Fruit fly (Drosophila melanogaster) whole organism, embryonic: ENCODE measurements around the gene CG43245.

Source experiments
- Atf-2 ChIP-seq: fragments of 200-800 bp; sonication (Bioruptor generic); optimal IDR thresholded peaks from 2 replicates; lab custom pipeline; 2016; ENCODE audit warnings: missing biosample characterization, missing genetic modification characterization
- CG10209 ChIP-seq: fragments of 200-800 bp; sonication (Bioruptor generic); optimal IDR thresholded peaks from 3 replicates; lab custom pipeline; 2017; ENCODE audit warnings: missing biosample characterization, mild to moderate bottlenecking, missing genetic modification characterization, missing genetic modification reagents
- CG12744 ChIP-seq: fragments of 200-800 bp; sonication (Bioruptor generic); optimal IDR thresholded peaks from 2 replicates; lab custom pipeline; 2016; ENCODE audit warnings: missing biosample characterization, missing genetic modification characterization
- CG13123 ChIP-seq: fragments of 200-800 bp; sonication (Bioruptor generic); optimal IDR thresholded peaks from 2 replicates; lab custom pipeline; 2016; ENCODE audit warnings: missing biosample characterization, missing genetic modification characterization
- CG13287 ChIP-seq: fragments of 200-800 bp; sonication (Bioruptor generic); IDR thresholded peaks from 2 replicates; pipeline ENCODE4 v1.3.6; 2022; ENCODE audit warnings: missing biosample characterization, missing genetic modification characterization; ENCODE audit not compliant: partially characterized antibody
- CG13296 ChIP-seq: fragments of 200-800 bp; sonication (Bioruptor generic); optimal IDR thresholded peaks from 3 replicates; lab custom pipeline; 2018; ENCODE audit warnings: missing biosample characterization, mild to moderate bottlenecking, missing genetic modification characterization
- CG14860 ChIP-seq: fragments of 200-800 bp; sonication (Bioruptor generic); IDR thresholded peaks from 3 replicates; pipeline ENCODE4 v1.3.6; 2022; ENCODE audit warnings: missing biosample characterization, missing genetic modification characterization; ENCODE audit not compliant: partially characterized antibody
- CG16815 ChIP-seq: fragments of 200-800 bp; sonication (Bioruptor generic); optimal IDR thresholded peaks from 3 replicates; lab custom pipeline; 2017; ENCODE audit warnings: missing biosample characterization, mild to moderate bottlenecking, missing genetic modification characterization
- CG18476 ChIP-seq: fragments of 200-800 bp; sonication (Bioruptor generic); optimal IDR thresholded peaks from 2 replicates; lab custom pipeline; 2016; ENCODE audit warnings: missing biosample characterization, mild to moderate bottlenecking, missing genetic modification characterization
- CG2678 ChIP-seq: fragments of 200-800 bp; sonication (Bioruptor generic); optimal IDR thresholded peaks from 3 replicates; lab custom pipeline; 2019; ENCODE audit warnings: missing biosample characterization, mild to moderate bottlenecking, missing genetic modification characterization, moderate library complexity
- CG3163 ChIP-seq: fragments of 200-800 bp; sonication (Bioruptor generic); optimal IDR thresholded peaks from 3 replicates; lab custom pipeline; 2016; ENCODE audit warnings: missing biosample characterization, missing genetic modification characterization
- CG32532 ChIP-seq: fragments of 200-800 bp; sonication (Bioruptor generic); IDR thresholded peaks from 2 replicates; pipeline ENCODE4 v1.3.6; 2022; ENCODE audit warnings: missing biosample characterization, missing genetic modification characterization
- CG3407 ChIP-seq: fragments of 200-800 bp; sonication (Bioruptor generic); optimal IDR thresholded peaks from 2 replicates; lab custom pipeline; 2018; ENCODE audit warnings: missing biosample characterization, mild to moderate bottlenecking, missing genetic modification characterization
- CG4424 ChIP-seq: fragments of 200-800 bp; sonication (Bioruptor generic); optimal IDR thresholded peaks from 3 replicates; lab custom pipeline; 2016; ENCODE audit warnings: missing biosample characterization, missing genetic modification characterization
- CG5180 ChIP-seq: fragments of 200-800 bp; sonication (Bioruptor generic); optimal IDR thresholded peaks from 3 replicates; lab custom pipeline; 2017; ENCODE audit warnings: missing biosample characterization, missing genetic modification characterization, mild to moderate bottlenecking, moderate library complexity, missing genetic modification reagents
- CG7372 ChIP-seq: fragments of 200-800 bp; sonication (Bioruptor generic); IDR thresholded peaks from 2 replicates; pipeline ENCODE4 v1.3.6; 2022; ENCODE audit warnings: missing biosample characterization, missing genetic modification characterization
- CG9932 ChIP-seq: fragments of 200-800 bp; sonication (Bioruptor generic); IDR thresholded peaks from 2 replicates; pipeline ENCODE4 v1.3.6; 2022; ENCODE audit warnings: missing biosample characterization, missing genetic modification characterization
- Dll ChIP-seq: fragments of 200-800 bp; sonication (Bioruptor generic); IDR thresholded peaks from 4 replicates; pipeline ENCODE4 v1.3.6; 2022; ENCODE audit warnings: missing biosample characterization, missing genetic modification characterization; ENCODE audit not compliant: partially characterized antibody
- Doc2 ChIP-seq: fragments of 200-800 bp; sonication (Bioruptor generic); IDR thresholded peaks from 2 replicates; pipeline ENCODE4 v1.3.6; 2022; ENCODE audit warnings: missing biosample characterization, missing genetic modification characterization
- HLH4C ChIP-seq: fragments of 200-800 bp; sonication (Bioruptor generic); IDR thresholded peaks from 3 replicates; pipeline ENCODE4 v1.3.6; 2022; ENCODE audit warnings: missing biosample characterization, missing genetic modification characterization; ENCODE audit not compliant: partially characterized antibody
- Hmx ChIP-seq: fragments of 200-800 bp; sonication (Bioruptor generic); optimal IDR thresholded peaks from 2 replicates; lab custom pipeline; 2016; ENCODE audit warnings: missing biosample characterization, missing genetic modification characterization
- Hsf ChIP-seq: fragments of 200-800 bp; sonication (Bioruptor generic); optimal IDR thresholded peaks from 3 replicates; lab custom pipeline; 2016; ENCODE audit warnings: missing biosample characterization, missing genetic modification characterization
- Nf-YA ChIP-seq: fragments of 200-800 bp; sonication (Bioruptor generic); IDR thresholded peaks from 2 replicates; pipeline ENCODE4 v1.3.6; 2022; ENCODE audit warnings: missing biosample characterization, missing genetic modification characterization
- NfI ChIP-seq: fragments of 200-800 bp; sonication (Bioruptor generic); optimal IDR thresholded peaks from 3 replicates; lab custom pipeline; 2018; ENCODE audit warnings: missing biosample characterization, mild to moderate bottlenecking, missing genetic modification characterization, moderate library complexity
- Optix ChIP-seq: fragments of 200-800 bp; sonication (Bioruptor generic); IDR thresholded peaks from 3 replicates; pipeline ENCODE4 v1.3.6; 2022; ENCODE audit warnings: missing biosample characterization, missing genetic modification characterization
- Ssrp ChIP-seq: fragments of 200-800 bp; sonication (Bioruptor generic); optimal IDR thresholded peaks from 2 replicates; lab custom pipeline; 2018; ENCODE audit warnings: missing biosample characterization, mild to moderate bottlenecking, missing genetic modification characterization, moderate library complexity
- Tbp ChIP-seq: fragments of >200 bp; optimal IDR thresholded peaks from 2 replicates; lab custom pipeline; 2018; ENCODE audit warnings: missing biosample characterization, missing genetic modification characterization
- Usf ChIP-seq: fragments of 200-800 bp; sonication (Bioruptor generic); optimal IDR thresholded peaks from 2 replicates; lab custom pipeline; 2017; ENCODE audit warnings: missing genotype, missing biosample characterization, missing genetic modification characterization
- Vsx1 ChIP-seq: fragments of 200-800 bp; sonication (Bioruptor generic); optimal IDR thresholded peaks from 2 replicates; lab custom pipeline; 2017; ENCODE audit warnings: missing biosample characterization, mild to moderate bottlenecking, missing genetic modification characterization, missing genetic modification reagents
- abd-A ChIP-seq: fragments of 200-800 bp; sonication (Bioruptor generic); optimal IDR thresholded peaks from 3 replicates; lab custom pipeline; 2019; ENCODE audit warnings: missing biosample characterization, mild to moderate bottlenecking, missing genetic modification characterization, moderate library complexity
- ase ChIP-seq: fragments of 200-800 bp; sonication (Bioruptor generic); IDR thresholded peaks from 3 replicates; pipeline ENCODE4 v1.3.6; 2022; ENCODE audit warnings: missing biosample characterization, missing genetic modification characterization
- cg ChIP-seq: fragments of 200-800 bp; sonication (Bioruptor generic); optimal IDR thresholded peaks from 3 replicates; lab custom pipeline; 2019; ENCODE audit warnings: missing biosample characterization, mild to moderate bottlenecking, missing genetic modification characterization, moderate library complexity
- danr ChIP-seq: fragments of 200-800 bp; sonication (Bioruptor generic); IDR thresholded peaks from 2 replicates; pipeline ENCODE4 v1.3.6; 2022; ENCODE audit warnings: missing biosample characterization, missing genetic modification characterization
- en ChIP-seq: fragments of 200-800 bp; sonication (Bioruptor generic); optimal IDR thresholded peaks from 2 replicates; lab custom pipeline; 2016; ENCODE audit warnings: missing biosample characterization, missing genetic modification characterization
- her ChIP-seq: fragments of 200-800 bp; sonication (Bioruptor generic); optimal IDR thresholded peaks from 2 replicates; lab custom pipeline; 2016; ENCODE audit warnings: missing biosample characterization, missing genetic modification characterization
- hth ChIP-seq: fragments of >200 bp; optimal IDR thresholded peaks from 2 replicates; lab custom pipeline; 2017; ENCODE audit warnings: inconsistent platforms
- insv ChIP-seq, 2 experiments: fragments of 200-800 bp; sonication (Bioruptor generic); optimal IDR thresholded peaks; 3 replicates each; lab custom pipeline; 2016 to 2018; ENCODE audit warnings: missing biosample characterization in 2 of 2, missing genetic modification characterization in 2 of 2
- kay ChIP-seq: fragments of 200-800 bp; sonication (Bioruptor generic); optimal IDR thresholded peaks from 2 replicates; lab custom pipeline; 2016; ENCODE audit warnings: missing biosample characterization, missing genetic modification characterization
- kni ChIP-seq: fragments of 200-800 bp; sonication (Bioruptor generic); optimal IDR thresholded peaks from 3 replicates; lab custom pipeline; 2017; ENCODE audit warnings: mild to moderate bottlenecking, missing biosample characterization, missing genetic modification reagents, missing genetic modification characterization
- lmd ChIP-seq: fragments of 200-800 bp; sonication (Bioruptor generic); IDR thresholded peaks from 2 replicates; pipeline ENCODE4 v1.3.6; 2022; ENCODE audit warnings: missing biosample characterization, missing genetic modification characterization
- lola ChIP-seq, 3 experiments: fragments of >200 bp in 2 of 3; fragments of 200-800 bp in 1 of 3; sonication (Bioruptor generic) in 1 of 3; optimal IDR thresholded peaks; 2 replicates each; lab custom pipeline; 2017 to 2019; ENCODE audit warnings: missing biosample characterization in 3 of 3, missing genetic modification characterization in 3 of 3, mild to moderate bottlenecking in 1 of 3, moderate library complexity in 1 of 3
- peb ChIP-seq: fragments of 200-800 bp; sonication (Bioruptor generic); IDR thresholded peaks from 2 replicates; pipeline ENCODE4 v1.3.6; 2022; ENCODE audit warnings: missing biosample characterization, missing genetic modification characterization
- pfk ChIP-seq: fragments of 200-800 bp; sonication (Bioruptor generic); optimal IDR thresholded peaks from 2 replicates; lab custom pipeline; 2018; ENCODE audit warnings: missing biosample characterization, mild to moderate bottlenecking, missing genetic modification characterization, moderate library complexity
- pzg ChIP-seq: fragments of 200-800 bp; sonication (Bioruptor generic); optimal IDR thresholded peaks from 3 replicates; lab custom pipeline; 2018; ENCODE audit warnings: missing biosample characterization, mild to moderate bottlenecking, missing genetic modification characterization, moderate library complexity
- repo ChIP-seq: fragments of 200-800 bp; sonication (Bioruptor generic); optimal IDR thresholded peaks from 2 replicates; lab custom pipeline; 2016; ENCODE audit warnings: missing biosample characterization, missing genetic modification characterization
- sens ChIP-seq: fragments of 200-800 bp; sonication (Bioruptor generic); peaks from one replicate; lab custom pipeline; 2016; ENCODE audit warnings: missing biosample characterization, missing genetic modification characterization
- sima ChIP-seq: fragments of 200-800 bp; sonication (Bioruptor generic); optimal IDR thresholded peaks from 2 replicates; lab custom pipeline; 2016; ENCODE audit warnings: missing biosample characterization, missing genetic modification characterization
- sob ChIP-seq: fragments of 200-800 bp; sonication (Bioruptor generic); IDR thresholded peaks from 2 replicates; pipeline ENCODE4 v1.3.6; 2022; ENCODE audit warnings: missing biosample characterization, missing genetic modification characterization
- tgo ChIP-seq: fragments of 200-800 bp; sonication (Bioruptor generic); IDR thresholded peaks from 3 replicates; pipeline ENCODE4 v1.3.6; 2022; ENCODE audit warnings: missing biosample characterization, missing genetic modification characterization

CG43245 gene

DNA sequence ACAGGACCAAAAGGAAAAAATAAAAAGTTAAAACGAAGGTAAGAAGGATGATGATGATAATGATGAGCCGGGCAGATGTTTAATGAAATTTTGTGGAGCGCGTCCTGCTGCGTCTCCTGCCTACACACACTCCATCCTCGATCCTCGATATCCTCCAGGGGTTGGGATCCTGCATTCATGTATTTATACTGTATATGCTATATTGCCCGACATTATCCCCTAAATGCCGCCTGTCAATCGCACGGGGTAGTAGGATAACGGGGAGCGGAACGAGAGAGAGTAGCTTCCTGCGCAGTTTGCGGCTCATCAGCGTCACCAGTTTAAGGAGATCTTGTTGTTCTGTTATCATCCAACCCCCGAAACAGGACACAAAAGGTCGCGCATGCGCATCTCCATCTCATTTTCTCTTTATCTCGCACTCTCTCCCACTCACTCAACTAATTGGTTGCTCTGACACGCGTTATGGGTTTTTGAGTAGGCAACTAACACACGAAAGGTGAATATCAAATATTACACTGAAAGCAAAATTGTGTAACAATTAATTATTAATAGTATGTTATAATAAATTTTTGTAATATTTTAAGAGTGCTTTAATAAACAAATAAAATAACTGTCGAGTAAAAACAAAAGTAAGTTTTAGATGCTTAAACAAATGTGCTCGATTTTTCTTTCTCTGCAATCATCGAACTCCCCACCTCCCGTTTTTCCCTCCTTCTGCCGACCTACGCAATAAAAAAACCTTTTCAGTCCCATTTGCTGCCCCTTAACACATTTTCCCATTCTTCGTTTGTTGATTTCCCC lies 2.3 kb upstream of the CG43245 start (continued):
- peak; percentile 97 for TF ChIP-seq sens (GFP tag; lab: Kevin White, UChicago)
- TF ChIP-seq CG14860 (GFP tag; lab: Robert Waterston, UW), result no peak
- TF ChIP-seq Nf-YA, result peak; percentile 57
- TF ChIP-seq CG12744, result no peak
- TF ChIP-seq HLH4C (GFP tag; lab: Robert Waterston, UW), result no peak
- no peak for TF ChIP-seq Doc2 (GFP tag; lab: Robert Waterston, UW)
- peak; percentile 82 for TF ChIP-seq Usf (GFP tag; lab: Kevin White, UChicago)
- no peak for TF ChIP-seq pfk (GFP tag; lab: Kevin White, UChicago)
- peak; percentile 79 for TF ChIP-seq Vsx1 (GFP tag; lab: Kevin White, UChicago)
- TF ChIP-seq Hsf (GFP tag; lab: Kevin White, UChicago), result peak; percentile 46
- TF ChIP-seq CG3407, result peak; percentile 88
- no peak for TF ChIP-seq CG13287 (GFP tag; lab: Robert Waterston, UW)
- no peak for TF ChIP-seq Tbp (GFP tag; lab: Kevin White, UChicago)
- peak; percentile 93 for TF ChIP-seq CG4424 (GFP tag; lab: Kevin White, UChicago)
- TF ChIP-seq lola (GFP tag; optimal IDR thresholded peaks at IDR 0.05; lab: Kevin White, UChicago), result peak in 1 of 3 experiments; percentile 99
- TF ChIP-seq CG10209 (GFP tag; lab: Kevin White, UChicago), result peak; percentile 90
- TF ChIP-seq danr (GFP tag; lab: Robert Waterston, UW), result peak; percentile 73
- peak; percentile 85 for TF ChIP-seq peb (GFP tag; lab: Robert Waterston, UW)
- peak; percentile 84 for TF ChIP-seq lmd (GFP tag; lab: Robert Waterston, UW)
- TF ChIP-seq ase (GFP tag; lab: Robert Waterston, UW), result peak; percentile 69; the same call in 1 of the 3 replicates
- peak; percentile 61 for TF ChIP-seq CG18476 (GFP tag; lab: Kevin White, UChicago)
- peak; percentile 91 for TF ChIP-seq CG2678 (tag; lab: Kevin White, UChicago)
- peak; percentile 95 for TF ChIP-seq CG16815 (GFP tag; lab: Kevin White, UChicago)
- TF ChIP-seq sob (GFP tag; lab: Robert Waterston, UW), result peak; percentile 74
- TF ChIP-seq kay (GFP tag; lab: Kevin White, UChicago), result peak; percentile 73
- TF ChIP-seq CG5180 (GFP tag; lab: Kevin White, UChicago), result peak; percentile 69
- TF ChIP-seq Dll, result no peak
- TF ChIP-seq NfI (GFP tag; lab: Kevin White, UChicago), result peak; percentile 54
- peak; percentile 39 for TF ChIP-seq Atf-2
- TF ChIP-seq CG13123 (GFP tag; lab: Kevin White, UChicago), result peak; percentile 74
- TF ChIP-seq CG9932 (GFP tag; lab: Robert Waterston, UW), result peak; percentile 38; the same call in 1 of the 2 replicates
- TF ChIP-seq hth (lab: Kevin White, UChicago), result no peak
- TF ChIP-seq Optix (GFP tag; lab: Robert Waterston, UW), result peak; percentile 75
- TF ChIP-seq CG7372 (GFP tag; lab: Robert Waterston, UW), result peak; percentile 74
- TF ChIP-seq Ssrp (tag; lab: Kevin White, UChicago), result peak; percentile 94
- peak; percentile 20 for TF ChIP-seq CG13296 (GFP tag; lab: Kevin White, UChicago)
- TF ChIP-seq kni (GFP tag; lab: Kevin White, UChicago), result peak; percentile 87
- TF ChIP-seq sima (GFP tag; lab: Kevin White, UChicago), result no peak
- TF ChIP-seq CG3163 (GFP tag; lab: Kevin White, UChicago), result peak; percentile 19
- peak in 1 of 2 experiments; percentile 15 for TF ChIP-seq insv (GFP tag; optimal IDR thresholded peaks at IDR 0.05; lab: Kevin White, UChicago)
- peak; percentile 87 for TF ChIP-seq abd-A (tag; lab: Kevin White, UChicago)
- peak; percentile 51; the same call in 1 of the 2 replicates for TF ChIP-seq CG32532 (GFP tag; lab: Robert Waterston, UW)
- no peak for TF ChIP-seq Hmx (GFP tag; lab: Kevin White, UChicago)
- TF ChIP-seq en (GFP tag; lab: Kevin White, UChicago), result no peak
- no peak for TF ChIP-seq pzg
- peak; percentile 83 for TF ChIP-seq tgo (GFP tag; lab: Robert Waterston, UW)
- peak; percentile 6 for TF ChIP-seq cg (GFP tag; lab: Kevin White, UChicago)
- TF ChIP-seq repo (GFP tag; lab: Kevin White, UChicago), result peak; percentile 8
- no peak for TF ChIP-seq her
